Worm (Caenorhabditis elegans): Measurements from ENCODE around the gene R08C7.8.

The R08C7.8 gene

ce11 chrIV:4439190-4439589, 4.8 kb upstream of the R08C7.8 start, which contains the start of gene fbxb-74:
Gene fbxb-74, minus strand, starts transcription at chrIV:4439290.
- TF ChIP-seq hlh-15 (tag; optimal IDR thresholded peaks at IDR 0.05), result no peak
- no peak for TF ChIP-seq ref-2 (tag; optimal IDR thresholded peaks at IDR 0.05)
- TF ChIP-seq F13H6.1 (tag; optimal IDR thresholded peaks at IDR 0.05), result no peak
- TF ChIP-seq zip-5 (tag; optimal IDR thresholded peaks at IDR 0.05), result no peak
- TF ChIP-seq lim-6 (tag; optimal IDR thresholded peaks at IDR 0.05), result no peak
- no peak for TF ChIP-seq dmd-4 (tag; optimal IDR thresholded peaks at IDR 0.05; ENCODE audit: borderline replicate concordance)

- TF ChIP-seq syd-9 (tag; optimal IDR thresholded peaks at IDR 0.05), result no peak
- TF ChIP-seq ceh-30 (tag; optimal IDR thresholded peaks at IDR 0.05), result no peak
- no peak for TF ChIP-seq ceh-34 (tag; optimal IDR thresholded peaks at IDR 0.05)
- TF ChIP-seq nfya-1 (tag; optimal IDR thresholded peaks at IDR 0.05), result no peak
- no peak for TF ChIP-seq ceh-31 (tag; optimal IDR thresholded peaks at IDR 0.05)
- no peak for TF ChIP-seq unc-42 (tag; optimal IDR thresholded peaks at IDR 0.05)
- no peak for TF ChIP-seq C38D4.7 (GFP tag; optimal IDR thresholded peaks at IDR 0.05)
- TF ChIP-seq nhr-232 (tag; optimal IDR thresholded peaks at IDR 0.05), result no peak
- no peak for TF ChIP-seq hlh-30 (tag; optimal IDR thresholded peaks at IDR 0.05; ENCODE audit: insufficient read depth)
- no peak for TF ChIP-seq hlh-15 (tag; optimal IDR thresholded peaks at IDR 0.05)
- no peak for TF ChIP-seq pros-1 (tag; optimal IDR thresholded peaks at IDR 0.05)
- TF ChIP-seq K09A11.1 (tag; optimal IDR thresholded peaks at IDR 0.05; ENCODE audit: insufficient read depth), result no peak
Observed at ce11 chrIV:4437825-4438224, 3.5 kb upstream of the R08C7.8 start.

ce11 chrIV:4429901-4430300, 4.4 kb downstream of the R08C7.8 start, which contains the start of the genes str-185 and R08C7.5:
Gene str-185, minus strand, starts transcription at chrIV:4430001.
Gene R08C7.5, plus strand, starts transcription at chrIV:4430229.
- no peak for TF ChIP-seq pax-1 (tag; optimal IDR thresholded peaks at IDR 0.05)
- TF ChIP-seq gmeb-2 (tag; optimal IDR thresholded peaks at IDR 0.05), result no peak
- no peak for TF ChIP-seq pha-2 (tag; optimal IDR thresholded peaks at IDR 0.05)

- TF ChIP-seq nfya-1 (tag; optimal IDR thresholded peaks at IDR 0.05) (peak; percentile 99), pax-1 (tag; optimal IDR thresholded peaks at IDR 0.05) (no peak)
Observed at ce11 chrIV:4423885-4424284, 10.5 kb downstream of the R08C7.8 start.

- TF ChIP-seq elt-2 (tag; optimal IDR thresholded peaks at IDR 0.05) (no peak), tbx-2 (tag; optimal IDR thresholded peaks at IDR 0.05) (no peak), K02D7.2 (tag; optimal IDR thresholded peaks at IDR 0.05) (no peak), sox-2 (GFP tag; IDR thresholded peaks at IDR 0.05) (no peak), dmd-4 (tag; optimal IDR thresholded peaks at IDR 0.05; ENCODE audit: borderline replicate concordance) (no peak)
Observed at ce11 chrIV:4423026-4423425, 11.3 kb downstream of the R08C7.8 start.

ce11 chrIV:4422029-4422428, 12.3 kb downstream of the R08C7.8 start, which contains the start of gene clec-175:
Gene clec-175, plus strand, starts transcription at chrIV:4422329.
- TF ChIP-seq dmd-4 (tag; optimal IDR thresholded peaks at IDR 0.05; ENCODE audit: borderline replicate concordance), result no peak
- no peak for TF ChIP-seq npax-4 (tag; optimal IDR thresholded peaks at IDR 0.05)
- TF ChIP-seq nhr-232 (tag; optimal IDR thresholded peaks at IDR 0.05), result no peak
- TF ChIP-seq C08G9.2 (tag; optimal IDR thresholded peaks at IDR 0.05), result no peak
- TF ChIP-seq ceh-34 (tag; optimal IDR thresholded peaks at IDR 0.05), result no peak
- TF ChIP-seq tbx-7 (tag; optimal IDR thresholded peaks at IDR 0.05), result no peak
- no peak for TF ChIP-seq fkh-10 (GFP tag; optimal IDR thresholded peaks at IDR 0.05)
- no peak for TF ChIP-seq ceh-9 (tag; optimal IDR thresholded peaks at IDR 0.05)
- TF ChIP-seq unc-86 (tag; optimal IDR thresholded peaks at IDR 0.05), result no peak
- TF ChIP-seq lin-11 (tag; optimal IDR thresholded peaks at IDR 0.05), result no peak
- TF ChIP-seq madf-2 (tag; optimal IDR thresholded peaks at IDR 0.05), result no peak

All from whole organism, late embryonic.